Worm (Caenorhabditis elegans) whole organism, dauer: ENCODE measurements around the gene Y51A2B.2.

ENCODE experiments used
- unc-62 ChIP-seq: sonication (generic microtip); optimal IDR thresholded peaks from 2 replicates; lab custom pipeline; 2017; ENCODE audit warnings: missing biosample characterization, missing genetic modification reagents, missing genetic modification characterization

Gene Y51A2B.2

DNA sequence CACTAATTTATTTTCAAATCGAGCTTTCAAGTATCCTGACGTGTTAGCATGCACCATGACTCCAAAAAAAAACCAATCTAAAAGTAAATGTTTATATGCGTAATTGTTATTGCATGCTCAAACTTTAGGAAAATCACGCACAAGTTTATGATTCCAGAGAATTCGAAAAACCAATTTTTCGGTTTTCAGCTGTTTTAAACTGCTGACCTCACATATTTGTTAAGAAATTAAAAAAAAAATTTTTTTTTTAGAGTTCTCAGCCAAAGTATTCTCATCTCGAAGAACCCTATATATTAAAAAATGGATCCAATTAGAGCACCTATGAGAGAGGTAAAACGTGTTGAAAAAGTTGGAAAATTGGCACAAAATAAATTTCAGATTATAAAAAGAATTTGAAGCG lies at the start of gene Y51A2B.2:
Y51A2B.2 (plus strand) TSS at position 301 of the 400 bp plus-strand sequence.
- no peak for TF ChIP-seq unc-62 (GFP tag; lab: Kevin White, UChicago)

DNA sequence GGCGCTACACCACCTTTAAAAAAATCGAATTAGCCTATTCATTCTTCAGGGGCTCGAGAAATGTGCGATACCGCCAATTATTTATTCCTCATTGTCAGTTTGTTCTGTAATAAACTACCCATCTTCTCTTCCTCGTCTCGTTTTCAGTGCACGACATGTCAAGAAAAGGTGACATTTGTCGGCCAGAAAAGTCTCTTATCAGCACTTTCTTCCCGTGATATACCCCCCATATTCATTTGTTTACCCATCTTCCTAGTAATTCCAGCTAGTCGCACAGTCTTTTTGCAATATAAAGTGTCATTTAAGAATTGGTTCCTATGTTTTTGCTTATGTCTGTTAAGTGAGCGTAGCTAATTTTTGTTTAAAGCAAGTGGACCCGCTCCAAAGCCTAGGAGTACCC lies 49.8 kb upstream of the Y51A2B.2 start:
- TF ChIP-seq unc-62 (GFP tag; lab: Kevin White, UChicago): no peak

DNA sequence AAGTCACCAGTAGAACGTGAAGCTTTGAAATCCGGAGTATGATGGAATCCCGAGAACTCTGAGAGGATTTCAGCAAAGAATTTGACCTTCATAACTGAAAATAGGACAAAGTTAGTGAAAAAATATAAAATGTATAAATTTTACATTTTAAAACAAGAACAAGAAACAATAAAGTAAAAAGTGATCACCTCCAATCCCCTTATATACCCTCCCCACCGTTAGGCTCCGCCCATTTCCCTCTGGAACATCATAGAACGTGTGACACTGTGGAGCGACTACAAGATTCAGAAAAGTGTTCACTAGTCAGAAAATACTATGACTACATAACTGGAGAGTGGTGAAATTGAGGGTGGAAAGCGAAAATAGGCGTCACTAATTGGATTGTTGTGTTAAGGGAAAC lies 43.2 kb upstream of the Y51A2B.2 start, which contains the start of gene B0462.4:
B0462.4 (minus strand) TSS at position 101 of the 400 bp plus-strand sequence.
- no peak for TF ChIP-seq unc-62 (GFP tag; lab: Kevin White, UChicago)

DNA sequence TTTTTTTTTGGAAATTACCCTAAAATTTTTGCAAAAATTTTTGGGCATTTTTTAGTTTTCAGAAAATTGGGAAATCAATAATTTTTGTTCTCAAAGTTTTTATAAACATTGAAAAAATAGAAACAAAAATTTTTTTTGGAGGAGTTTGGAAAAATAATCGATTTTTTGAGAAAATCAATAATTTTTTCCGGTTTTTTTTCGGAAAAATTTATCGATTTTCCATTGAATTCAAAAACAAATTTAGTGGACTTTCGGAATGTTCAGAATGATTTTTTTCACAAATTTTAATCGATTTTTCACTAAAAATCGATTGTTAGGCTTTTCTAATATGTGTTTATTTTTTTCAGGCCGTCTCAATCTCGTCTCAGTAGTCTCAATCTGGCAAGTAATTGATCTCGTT lies 36.7 kb upstream of the Y51A2B.2 start:
- no peak for TF ChIP-seq unc-62 (GFP tag; lab: Kevin White, UChicago)

DNA sequence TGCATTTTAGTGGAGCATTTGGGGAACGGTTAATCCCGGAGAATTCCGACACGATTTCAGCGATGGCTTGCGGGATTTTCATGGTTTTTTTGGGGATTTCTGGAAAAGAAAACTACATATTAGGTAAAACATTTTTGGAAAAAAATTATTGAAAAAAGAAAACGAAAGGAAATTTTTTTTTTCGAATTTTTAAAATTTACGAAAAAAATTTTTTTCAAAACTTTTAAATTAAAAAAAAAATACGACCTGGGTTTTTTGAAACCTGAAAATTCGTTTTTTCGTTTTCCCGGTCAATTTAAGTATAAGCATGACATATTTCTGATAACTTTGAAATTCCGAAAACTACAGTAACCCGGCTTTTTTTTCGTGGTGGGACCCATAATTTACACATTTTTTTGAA lies 34.5 kb upstream of the Y51A2B.2 start, which contains the start of gene C08E8.10:
C08E8.10 (minus strand) TSS at position 101 of the 400 bp plus-strand sequence.
- no peak for TF ChIP-seq unc-62 (GFP tag; lab: Kevin White, UChicago)

DNA sequence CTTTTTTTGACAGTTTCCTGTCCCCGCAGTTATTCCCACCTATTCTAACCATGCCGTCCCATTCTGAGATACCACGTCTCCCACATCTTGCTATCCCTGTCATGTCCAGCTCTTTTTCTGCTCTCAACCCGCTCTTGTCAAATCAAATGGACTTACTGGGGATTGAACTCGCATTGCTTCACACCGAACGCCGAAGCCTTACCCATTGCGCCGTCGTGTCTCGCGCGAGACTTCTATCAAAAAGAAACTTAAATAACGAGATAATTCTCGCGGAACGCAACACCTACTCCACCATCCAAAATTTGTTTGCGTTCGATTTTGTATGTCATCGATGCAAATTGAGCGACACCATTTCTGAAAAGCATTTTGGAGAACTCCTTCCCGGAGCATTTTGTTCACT lies 30.1 kb upstream of the Y51A2B.2 start:
- no peak for TF ChIP-seq unc-62 (GFP tag; lab: Kevin White, UChicago)

DNA sequence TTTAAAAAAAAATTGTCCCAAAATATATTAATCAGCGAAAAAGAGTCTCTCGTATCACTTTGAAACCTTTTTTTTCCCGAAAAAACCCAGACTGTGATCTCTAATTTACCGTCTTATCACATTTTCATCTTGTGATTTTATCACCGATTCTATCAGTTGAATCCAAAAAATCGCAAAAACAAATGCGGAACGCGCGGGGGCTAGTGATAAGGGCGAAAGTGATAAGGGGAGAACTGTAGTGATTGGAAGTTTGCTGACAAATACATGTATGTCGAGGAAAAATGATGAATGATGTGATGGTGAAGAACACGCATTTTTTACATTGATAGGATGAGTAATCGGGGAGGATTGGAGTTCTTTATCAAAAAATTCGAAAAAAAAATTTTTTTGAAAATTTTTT lies 28.2 kb upstream of the Y51A2B.2 start:
- TF ChIP-seq unc-62 (GFP tag; lab: Kevin White, UChicago): no peak

DNA sequence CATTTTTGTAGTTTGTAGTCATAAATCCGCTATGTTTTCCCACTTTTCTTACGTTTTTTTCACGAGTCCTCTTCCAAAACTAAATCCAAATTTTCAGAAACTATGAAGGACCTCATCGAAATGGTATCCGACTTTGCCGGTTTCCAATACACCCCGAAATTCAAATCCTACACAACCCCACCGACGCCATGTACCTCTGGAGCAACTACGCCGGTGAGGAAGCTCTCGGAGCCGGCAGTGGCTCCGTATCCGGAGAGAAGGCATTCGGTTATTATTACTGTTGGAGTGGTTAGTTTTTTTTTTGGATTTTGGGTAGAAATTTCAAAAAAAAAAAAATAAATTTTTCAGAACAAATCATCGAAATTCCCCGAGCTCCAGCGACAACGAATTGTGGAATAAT lies 24.2 kb upstream of the Y51A2B.2 start, which contains the start of gene C08E8.3:
C08E8.3 (plus strand) TSS at position 84 of the 400 bp plus-strand sequence.
- no peak for TF ChIP-seq unc-62 (GFP tag; lab: Kevin White, UChicago)

DNA sequence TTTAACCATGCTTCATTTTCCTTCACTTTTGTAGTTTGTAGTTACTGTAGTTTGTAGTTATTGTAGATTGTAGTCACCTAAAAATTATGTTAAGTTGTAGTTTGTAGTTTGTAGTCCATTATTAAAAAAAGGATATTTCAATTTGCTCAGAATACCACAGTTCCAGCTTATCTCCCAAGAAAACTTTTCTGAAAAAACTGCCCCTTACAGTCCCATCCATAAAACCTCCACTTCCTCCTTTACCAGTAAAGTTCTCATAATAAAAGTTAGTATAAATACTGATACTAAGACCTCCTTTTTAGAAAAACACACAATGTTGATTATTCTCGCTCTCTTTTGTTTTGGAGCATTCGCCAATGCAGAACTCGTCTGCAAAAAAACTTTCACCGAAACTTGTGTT lies 23.6 kb upstream of the Y51A2B.2 start, which contains the start of gene C08E8.11:
C08E8.11 (plus strand) TSS at position 301 of the 400 bp plus-strand sequence.
- TF ChIP-seq unc-62 (GFP tag; lab: Kevin White, UChicago): no peak

DNA sequence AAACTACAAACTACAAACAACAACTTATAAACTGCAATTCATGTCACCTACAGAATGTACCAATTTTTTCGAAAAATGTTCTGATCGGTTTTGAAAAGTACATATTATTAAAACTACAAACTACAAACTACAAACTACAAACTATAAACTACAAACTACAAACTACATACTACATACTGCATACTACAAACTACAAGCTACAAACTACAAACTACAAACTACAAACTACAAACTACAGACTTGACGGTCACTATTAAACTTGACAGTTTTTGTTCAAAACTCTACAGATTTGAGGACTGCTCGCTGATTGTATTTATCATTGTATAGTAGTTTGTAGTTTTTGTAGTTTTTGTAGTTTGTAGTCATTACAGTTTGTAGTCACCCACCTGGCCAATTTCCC lies 20.0 kb upstream of the Y51A2B.2 start:
- TF ChIP-seq unc-62 (GFP tag; lab: Kevin White, UChicago): no peak

DNA sequence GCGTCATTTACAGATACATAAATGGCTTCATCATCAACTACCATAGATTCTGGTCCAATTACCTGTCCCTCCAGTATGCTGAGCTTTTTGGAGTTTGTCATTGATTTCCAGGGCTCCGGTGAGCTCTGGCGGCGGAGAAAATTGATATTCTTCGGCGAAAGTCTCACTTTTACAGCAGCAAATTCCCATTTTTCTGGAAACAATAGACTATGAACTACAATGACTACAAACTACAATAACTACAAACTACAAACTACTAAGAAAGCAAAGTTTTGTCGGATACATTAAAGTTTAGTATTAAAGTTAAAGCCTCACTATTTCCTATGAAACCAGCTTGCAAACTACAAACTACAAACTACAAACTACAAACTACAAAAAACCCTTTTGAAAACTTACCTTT lies 18.6 kb upstream of the Y51A2B.2 start, which contains the start of gene C08E8.2:
C08E8.2 (minus strand) TSS at position 101 of the 400 bp plus-strand sequence.
- TF ChIP-seq unc-62 (GFP tag; lab: Kevin White, UChicago): no peak

DNA sequence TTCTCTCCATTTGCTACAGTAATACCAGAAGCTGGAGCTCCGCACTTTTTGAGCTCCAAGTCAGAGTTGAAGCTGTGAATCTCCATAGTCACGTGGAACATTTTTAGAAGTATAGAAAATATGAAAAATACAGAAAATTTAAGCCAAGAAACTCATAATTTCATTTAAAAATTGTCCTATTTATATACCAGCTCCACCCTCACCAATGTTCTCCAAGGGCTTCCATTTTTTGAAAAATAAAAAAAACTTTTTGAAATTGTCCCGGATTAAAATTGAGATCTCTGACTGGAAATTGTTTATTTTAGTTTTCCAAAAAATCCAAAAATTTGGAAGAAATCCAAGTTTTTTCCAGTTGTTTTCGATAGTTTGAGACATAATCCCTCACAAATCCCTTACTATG lies 14.4 kb upstream of the Y51A2B.2 start, which contains the start of gene C08E8.5:
C08E8.5 (minus strand) TSS at position 101 of the 400 bp plus-strand sequence.
- no peak for TF ChIP-seq unc-62 (GFP tag; lab: Kevin White, UChicago)

DNA sequence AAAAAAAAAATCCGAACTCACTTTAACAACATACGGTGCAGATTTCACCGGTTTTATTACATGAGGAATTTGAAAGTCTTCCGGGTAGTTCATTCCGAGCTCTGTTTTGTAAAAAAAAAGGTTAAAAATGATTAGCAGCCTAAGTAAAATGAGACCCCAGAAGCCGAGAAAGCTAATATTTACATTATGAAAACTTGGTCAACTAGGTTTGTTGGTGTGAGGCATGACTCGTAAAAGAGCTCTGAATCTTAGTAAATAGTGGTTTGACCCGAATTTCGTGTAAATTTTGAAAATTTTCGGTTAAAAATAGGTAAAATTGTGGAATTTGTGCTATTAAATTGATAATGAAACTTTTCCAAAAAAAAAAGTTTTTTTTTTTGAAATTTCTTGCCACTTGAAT lies 11.9 kb upstream of the Y51A2B.2 start, which contains the start of gene C08E8.1:
C08E8.1 (minus strand) TSS at position 101 of the 400 bp plus-strand sequence.
- TF ChIP-seq unc-62 (GFP tag; lab: Kevin White, UChicago): no peak

DNA sequence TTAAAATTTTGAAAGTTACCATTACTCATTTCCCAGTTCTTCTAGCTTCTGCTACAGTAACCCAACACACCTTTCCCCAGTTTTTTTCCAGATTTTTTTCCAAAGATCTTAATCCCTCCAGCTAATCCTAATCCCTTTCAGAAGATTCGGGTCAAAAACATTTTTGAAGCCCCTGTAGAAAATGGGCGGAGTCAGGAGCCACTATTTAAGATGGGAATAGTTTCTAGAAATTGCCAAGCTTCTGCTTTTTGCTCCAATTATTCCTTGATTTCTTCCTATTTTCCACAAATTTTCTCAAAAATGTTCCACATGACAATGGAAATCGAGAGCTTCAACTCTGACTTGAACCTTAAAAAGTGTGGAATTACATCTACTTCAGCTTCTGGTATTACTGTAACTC lies 9.7 kb upstream of the Y51A2B.2 start, which contains the start of gene C08E8.9:
C08E8.9 (plus strand) TSS at position 301 of the 400 bp plus-strand sequence.
- TF ChIP-seq unc-62 (GFP tag; lab: Kevin White, UChicago): no peak

DNA sequence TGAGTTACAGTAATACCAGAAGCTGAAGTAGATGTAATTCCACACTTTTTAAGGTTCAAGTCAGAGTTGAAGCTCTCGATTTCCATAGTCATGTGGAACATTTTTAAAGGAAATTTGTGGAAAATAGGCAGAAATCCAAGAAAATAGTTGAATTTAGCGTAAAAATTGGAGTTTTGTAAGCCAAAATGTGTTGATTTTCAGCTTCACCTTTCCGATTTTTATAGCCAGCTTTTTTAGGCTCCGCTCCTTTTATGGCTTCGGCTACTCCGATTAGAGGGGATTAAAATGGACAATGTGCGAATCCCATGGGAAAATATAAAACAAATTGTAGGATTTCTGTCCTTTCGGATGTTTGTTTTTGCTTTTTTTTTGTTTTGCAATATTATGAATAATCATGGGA lies 6.0 kb upstream of the Y51A2B.2 start, which contains the start of gene C08E8.6:
C08E8.6 (minus strand) TSS at position 101 of the 400 bp plus-strand sequence.
- TF ChIP-seq unc-62 (GFP tag; lab: Kevin White, UChicago): no peak

DNA sequence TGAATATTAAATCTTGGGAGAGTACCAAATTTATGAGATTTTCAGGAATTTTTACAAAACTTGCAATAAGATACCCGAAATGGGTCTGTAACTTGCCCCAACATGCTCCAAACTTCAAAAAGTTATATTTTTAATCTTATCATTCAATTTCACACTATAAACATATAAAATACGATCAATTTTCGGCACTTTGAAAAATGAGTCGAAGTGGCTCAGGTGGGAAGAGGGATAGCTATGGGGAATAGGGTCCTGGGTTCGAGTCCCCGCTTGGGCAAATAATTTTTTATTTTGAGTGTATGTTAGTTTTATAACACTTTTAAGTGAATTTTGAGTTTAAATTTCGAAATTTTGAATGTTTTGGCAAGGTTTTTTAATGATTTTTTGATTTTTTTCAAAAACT lies 3.3 kb upstream of the Y51A2B.2 start:
- no peak for TF ChIP-seq unc-62 (GFP tag; lab: Kevin White, UChicago)

DNA sequence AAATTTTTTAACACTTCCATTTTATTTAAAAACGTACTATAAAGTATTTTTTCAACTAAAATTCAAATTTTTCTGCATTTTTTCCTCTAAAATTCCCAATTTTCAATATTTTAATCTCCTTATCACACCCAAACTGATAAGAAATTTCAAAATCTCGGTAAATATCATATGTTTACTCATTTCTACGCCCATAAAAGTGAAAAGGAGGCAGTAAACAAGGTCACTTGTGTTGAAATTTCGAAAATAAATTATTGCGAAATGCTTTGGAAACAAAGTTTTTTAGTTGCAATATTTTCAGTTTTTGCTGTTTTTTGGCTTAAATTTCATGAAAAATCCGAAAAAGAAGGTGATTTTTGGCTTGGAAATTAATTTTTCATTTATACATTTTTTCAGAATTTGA lies 2.7 kb upstream of the Y51A2B.2 start, which contains the start of gene C08E8.4:
C08E8.4 (plus strand) TSS at position 268 of the 400 bp plus-strand sequence.
- TF ChIP-seq unc-62 (GFP tag; lab: Kevin White, UChicago): no peak
